Worm (Caenorhabditis elegans) whole organism, early embryonic: ENCODE measurements around the gene F55G11.7.

ENCODE experiments used
- B0310.2 ChIP-seq: sonication (generic microtip); optimal IDR thresholded peaks from 2 replicates; lab custom pipeline; 2016; ENCODE audit warnings: mild to moderate bottlenecking, missing genetic modification characterization, missing compliant biosample characterization
- F13C5.2 ChIP-seq: sonication (generic microtip); optimal IDR thresholded peaks from 2 replicates; lab custom pipeline; 2017; ENCODE audit warnings: mild to moderate bottlenecking, missing genetic modification characterization, inconsistent platforms, missing compliant biosample characterization
- aly-1 ChIP-seq: sonication (generic microtip); optimal IDR thresholded peaks from 2 replicates; lab custom pipeline; 2016; ENCODE audit warnings: missing genetic modification characterization, missing compliant biosample characterization
- ama-1 ChIP-seq: fragments of 150-350 bp; optimal IDR thresholded peaks from 2 replicates; lab custom pipeline; 2014
- ceh-13 ChIP-seq: fragments of 200-800 bp; sonication (Bioruptor generic); optimal IDR thresholded peaks from 2 replicates; lab custom pipeline; 2018; ENCODE audit warnings: mild to moderate bottlenecking, missing genetic modification characterization, missing compliant biosample characterization
- ceh-36 ChIP-seq: sonication (generic microtip); optimal IDR thresholded peaks from 2 replicates; lab custom pipeline; 2016; ENCODE audit warnings: missing genetic modification characterization, inconsistent platforms, missing compliant biosample characterization
- ets-7 ChIP-seq: sonication (generic microtip); optimal IDR thresholded peaks from 2 replicates; lab custom pipeline; 2016; ENCODE audit warnings: missing genotype, missing genetic modification characterization, missing compliant biosample characterization
- flt-1 ChIP-seq: fragments of 200-800 bp; sonication (Bioruptor generic); IDR thresholded peaks from 2 replicates; pipeline ENCODE4 v1.3.6; 2022; ENCODE audit warnings: missing genetic modification characterization, missing compliant biosample characterization
- hmbx-1 ChIP-seq: sonication (generic microtip); optimal IDR thresholded peaks from 2 replicates; lab custom pipeline; 2016; ENCODE audit warnings: mild to moderate bottlenecking, missing genetic modification characterization, missing compliant biosample characterization
- hmg-4 ChIP-seq: fragments of 200-800 bp; sonication (Bioruptor generic); optimal IDR thresholded peaks from 2 replicates; lab custom pipeline; 2018; ENCODE audit warnings: mild to moderate bottlenecking, missing genetic modification characterization, missing compliant biosample characterization
- hnd-1 ChIP-seq: sonication (generic microtip); optimal IDR thresholded peaks from 2 replicates; lab custom pipeline; 2016; ENCODE audit warnings: missing genetic modification characterization, missing compliant biosample characterization
- pes-1 ChIP-seq: fragments of 200-800 bp; sonication (Bioruptor generic); IDR thresholded peaks from 2 replicates; pipeline ENCODE4 v1.3.6; 2022; ENCODE audit warnings: missing genetic modification reagents, missing genetic modification characterization, missing compliant biosample characterization
- scrt-1 ChIP-seq: fragments of 200-800 bp; sonication (Bioruptor generic); IDR thresholded peaks from 2 replicates; pipeline ENCODE4 v1.3.6; 2022; ENCODE audit warnings: missing genetic modification characterization, missing compliant biosample characterization
- sea-1 ChIP-seq: fragments of 200-800 bp; sonication (Bioruptor generic); conservative IDR thresholded peaks from 2 replicates; pipeline ENCODE4 v1.3.6; 2022; ENCODE audit warnings: missing genetic modification characterization, missing compliant biosample characterization
- tbx-11 ChIP-seq: fragments of 200-800 bp; sonication (Bioruptor generic); IDR thresholded peaks from 2 replicates; pipeline ENCODE4 v1.3.6; 2022; ENCODE audit warnings: missing genetic modification characterization, missing compliant biosample characterization
- tbx-37 ChIP-seq: fragments of 200-800 bp; sonication (Bioruptor generic); conservative IDR thresholded peaks from 2 replicates; pipeline ENCODE4 v1.3.6; 2022; ENCODE audit warnings: missing genetic modification reagents, missing genetic modification characterization, missing compliant biosample characterization
- tra-4 ChIP-seq: sonication (generic microtip); optimal IDR thresholded peaks from 2 replicates; lab custom pipeline; 2017; ENCODE audit warnings: missing genetic modification characterization, missing compliant biosample characterization

The F55G11.7 gene

DNA sequence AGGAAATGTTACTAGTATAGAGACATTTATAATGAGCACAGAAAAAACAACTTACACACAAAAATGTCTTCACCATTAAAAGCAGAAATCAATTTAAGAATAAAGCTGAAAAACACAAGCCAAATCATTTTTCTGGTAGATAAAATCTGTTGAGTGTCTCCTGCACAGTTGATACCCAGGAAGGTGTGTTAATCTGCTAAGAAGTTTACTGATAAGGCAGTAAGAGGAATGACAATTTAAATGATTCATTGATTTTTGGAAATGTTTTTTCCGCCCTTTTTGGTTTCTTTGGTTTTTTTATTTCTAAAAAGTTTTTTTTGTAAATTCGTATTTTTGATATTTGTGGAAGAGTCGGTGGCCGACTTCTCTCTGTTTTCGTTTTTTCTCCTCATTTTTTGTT is 25.7 kb downstream of the F55G11.7 start, which contains the start of gene K10D11.3:
Gene K10D11.3, minus strand, starts transcription at position 174 of the 400 bp plus-strand sequence.
- TF ChIP-seq pes-1 (GFP tag; lab: Robert Waterston, UW) = no peak
- no peak for TF ChIP-seq F13C5.2 (tag; lab: Kevin White, UChicago)
- no peak for TF ChIP-seq B0310.2 (tag; lab: Kevin White, UChicago)
- no peak for TF ChIP-seq scrt-1 (GFP tag; lab: Robert Waterston, UW)
- TF ChIP-seq flt-1 (GFP tag; lab: Robert Waterston, UW) = no peak
- no peak for TF ChIP-seq tra-4 (tag; lab: Kevin White, UChicago)
- no peak for TF ChIP-seq hmbx-1 (tag; lab: Kevin White, UChicago)
- TF ChIP-seq hnd-1 (tag; lab: Kevin White, UChicago) = no peak
- no peak for TF ChIP-seq hmg-4 (GFP tag; lab: Kevin White, UChicago)

ce11 chrIV:12989355-12989754 is 29.1 kb downstream of the F55G11.7 start, which contains the start of gene K10D11.6:
Gene K10D11.6 (minus strand): TSS chrIV:12989455.
- no peak for TF ChIP-seq tra-4 (tag; lab: Kevin White, UChicago)

DNA sequence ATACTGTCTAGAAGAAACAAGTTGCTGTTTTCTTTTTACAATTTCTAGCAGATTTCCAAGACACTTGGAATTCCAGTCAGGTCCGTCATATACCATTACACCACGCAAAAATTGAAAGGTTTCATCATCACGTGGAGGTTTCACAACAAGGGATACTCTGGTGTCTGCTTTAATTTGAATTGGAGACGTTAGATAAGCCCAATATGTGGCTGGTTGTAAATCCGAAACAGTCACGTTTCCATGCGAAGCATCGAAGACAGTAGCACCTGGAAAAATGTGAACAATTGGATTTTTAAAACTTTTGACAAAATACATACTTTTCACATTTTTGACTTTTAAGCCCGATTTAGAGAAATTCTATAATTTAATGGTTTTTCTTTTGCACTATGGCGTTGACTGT is 30.4 kb downstream of the F55G11.7 start:
- no peak for TF ChIP-seq ama-1 (lab: Kevin White, UChicago)

DNA sequence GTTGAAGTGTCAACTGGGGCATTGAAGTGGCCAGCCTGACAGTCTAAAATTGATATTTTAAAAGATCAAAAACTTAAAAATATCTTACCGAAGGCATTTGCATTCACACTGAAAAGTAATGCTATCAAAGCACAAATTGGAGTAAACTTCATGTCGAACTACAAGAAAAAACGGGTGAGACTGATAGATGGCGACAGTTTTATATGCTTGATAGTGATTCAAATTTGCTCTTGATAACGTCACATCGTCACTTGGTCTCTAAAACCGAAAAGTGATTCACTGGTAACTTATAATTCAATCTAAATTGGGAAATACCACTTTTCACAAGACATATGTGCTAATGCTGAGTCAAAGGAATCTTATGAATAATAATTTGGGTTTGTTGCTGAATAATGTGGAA is 31.4 kb downstream of the F55G11.7 start, which contains the start of gene K10D11.5:
Gene K10D11.5, minus strand, starts transcription at position 215 of the 400 bp plus-strand sequence.
- TF ChIP-seq B0310.2 (tag; lab: Kevin White, UChicago) (no peak), ama-1 (lab: Kevin White, UChicago) (no peak), F13C5.2 (tag; lab: Kevin White, UChicago) (no peak), aly-1 (tag; lab: Kevin White, UChicago) (no peak), ceh-36 (no peak), ets-7 (no peak), ceh-13 (GFP tag; lab: Kevin White, UChicago) (no peak), tbx-11 (GFP tag; lab: Robert Waterston, UW) (no peak), scrt-1 (GFP tag; lab: Robert Waterston, UW) (no peak), hnd-1 (tag; lab: Kevin White, UChicago) (no peak), tra-4 (tag; lab: Kevin White, UChicago) (no peak), sea-1 (GFP tag; lab: Robert Waterston, UW) (no peak), pes-1 (GFP tag; lab: Robert Waterston, UW) (no peak), flt-1 (GFP tag; lab: Robert Waterston, UW) (no peak), hmg-4 (GFP tag; lab: Kevin White, UChicago) (no peak), hmbx-1 (tag; lab: Kevin White, UChicago) (no peak), tbx-37 (GFP tag; lab: Robert Waterston, UW) (no peak)

- TF ChIP-seq sea-1 (GFP tag; lab: Robert Waterston, UW) (no peak), B0310.2 (tag; lab: Kevin White, UChicago) (no peak), hmg-4 (GFP tag; lab: Kevin White, UChicago) (no peak), hnd-1 (tag; lab: Kevin White, UChicago) (no peak), ets-7 (no peak), ama-1 (lab: Kevin White, UChicago) (no peak), flt-1 (GFP tag; lab: Robert Waterston, UW) (no peak), ceh-13 (GFP tag; lab: Kevin White, UChicago) (no peak), tra-4 (tag; lab: Kevin White, UChicago) (no peak), tbx-11 (GFP tag; lab: Robert Waterston, UW) (no peak), pes-1 (GFP tag; lab: Robert Waterston, UW) (no peak), scrt-1 (GFP tag; lab: Robert Waterston, UW) (no peak), aly-1 (tag; lab: Kevin White, UChicago) (no peak), ceh-36 (no peak)
These were observed 34.1 kb downstream of the F55G11.7 start, which contains the start of gene K10D11.4 for ce11 chrIV:12994376-12994775. Gene K10D11.4 (minus strand): TSS chrIV:12994476.

- TF ChIP-seq ceh-36 (no peak), hmbx-1 (tag; lab: Kevin White, UChicago) (no peak), tra-4 (tag; lab: Kevin White, UChicago) (no peak), ama-1 (lab: Kevin White, UChicago) (no peak), flt-1 (GFP tag; lab: Robert Waterston, UW) (no peak), B0310.2 (tag; lab: Kevin White, UChicago) (no peak), tbx-37 (GFP tag; lab: Robert Waterston, UW) (no peak), F13C5.2 (tag; lab: Kevin White, UChicago) (no peak)
These were observed 35.6 kb downstream of the F55G11.7 start, which contains the start of gene K10D11.7 for ce11 chrIV:12995886-12996285. Gene K10D11.7 (minus strand): TSS chrIV:12995986.

DNA sequence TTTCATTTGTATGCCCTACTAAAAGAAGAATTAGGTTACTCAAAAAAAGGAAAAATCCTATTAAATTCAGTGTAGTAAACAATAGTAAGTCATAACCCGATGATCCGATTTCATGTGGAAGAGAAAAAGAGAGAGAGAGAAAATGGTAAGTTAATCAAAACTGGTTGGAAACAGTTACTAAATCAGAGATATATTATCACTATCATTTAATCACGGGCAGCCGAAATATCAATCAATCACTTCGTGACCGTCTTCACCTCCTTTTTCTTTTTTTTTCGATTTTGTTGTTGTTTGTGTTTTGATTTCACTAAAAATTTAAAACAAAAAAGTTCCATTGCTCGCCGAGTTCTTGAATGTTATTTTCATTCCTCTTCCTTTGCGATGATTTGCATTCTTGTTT is 37.3 kb downstream of the F55G11.7 start:
- TF ChIP-seq ets-7 (no peak), tra-4 (tag; lab: Kevin White, UChicago) (no peak), aly-1 (tag; lab: Kevin White, UChicago) (no peak), hmg-4 (GFP tag; lab: Kevin White, UChicago) (no peak), tbx-37 (GFP tag; lab: Robert Waterston, UW) (no peak), pes-1 (GFP tag; lab: Robert Waterston, UW) (no peak), flt-1 (GFP tag; lab: Robert Waterston, UW) (no peak), tbx-11 (GFP tag; lab: Robert Waterston, UW) (no peak), ama-1 (lab: Kevin White, UChicago) (no peak), ceh-36 (no peak), F13C5.2 (tag; lab: Kevin White, UChicago) (no peak), ceh-13 (GFP tag; lab: Kevin White, UChicago) (no peak), B0310.2 (tag; lab: Kevin White, UChicago) (no peak), hnd-1 (tag; lab: Kevin White, UChicago) (no peak)
